Worm (Caenorhabditis elegans): ENCODE measurements around the gene ZK1240.9.

The ZK1240.9 gene

DNA sequence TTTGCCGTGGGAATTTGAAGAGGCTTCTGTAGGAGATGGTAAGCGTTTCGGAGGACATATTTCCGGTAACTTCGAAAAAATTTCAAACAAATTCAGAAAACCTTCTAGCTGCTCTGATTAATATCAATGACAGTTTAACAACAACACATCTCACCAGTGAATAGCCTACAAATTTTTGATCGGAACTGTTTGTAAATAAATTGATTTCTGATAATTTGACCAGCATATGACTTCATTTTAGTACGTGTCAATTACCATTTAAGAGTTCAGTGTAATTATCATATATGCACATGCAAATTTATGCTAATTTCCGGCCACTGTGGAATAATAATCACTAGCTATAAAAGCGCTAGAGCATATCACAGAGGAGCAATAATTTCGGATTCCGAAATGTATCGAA is 7.0 kb downstream of the ZK1240.9 start, which contains the start of gene ZK1240.11:
ZK1240.11 (plus strand) TSS at position 301 of the 400 bp plus-strand sequence.
- TF ChIP-seq him-1 (tag; optimal IDR thresholded peaks at IDR 0.05), result no peak
- no peak for TF ChIP-seq F37B4.10 (GFP tag; IDR thresholded peaks at IDR 0.05)
- TF ChIP-seq ztf-3 (GFP tag; optimal IDR thresholded peaks at IDR 0.05), result no peak
- no peak for TF ChIP-seq nhr-120 (GFP tag; IDR thresholded peaks at IDR 0.05)
- TF ChIP-seq lin-40 (tag; optimal IDR thresholded peaks at IDR 0.05), result no peak
- TF ChIP-seq rcor-1 (GFP tag; IDR thresholded peaks at IDR 0.05), result no peak
- no peak for TF ChIP-seq Y95B8A.8 (GFP tag; IDR thresholded peaks at IDR 0.05)
- TF ChIP-seq cebp-1 (GFP tag; IDR thresholded peaks at IDR 0.05), result no peak
- no peak for TF ChIP-seq cebp-1 (tag; optimal IDR thresholded peaks at IDR 0.05)

- TF ChIP-seq atf-7 (tag; optimal IDR thresholded peaks at IDR 0.05) (no peak), F33H1.4 (GFP tag; IDR thresholded peaks at IDR 0.05) (no peak), K12H6.12 (tag; optimal IDR thresholded peaks at IDR 0.05) (no peak), mcd-1 (GFP tag; IDR thresholded peaks at IDR 0.05) (no peak), ztf-18 (tag; optimal IDR thresholded peaks at IDR 0.05) (no peak)
Measured at ce11 chrII:2328963-2329442, 11.0 kb downstream of the ZK1240.9 start, which contains the start of the genes ZK1240.8 and ZK1240.1. Gene ZK1240.8 (minus strand): TSS chrII:2329063. Gene ZK1240.1 (plus strand): TSS chrII:2329392.

DNA sequence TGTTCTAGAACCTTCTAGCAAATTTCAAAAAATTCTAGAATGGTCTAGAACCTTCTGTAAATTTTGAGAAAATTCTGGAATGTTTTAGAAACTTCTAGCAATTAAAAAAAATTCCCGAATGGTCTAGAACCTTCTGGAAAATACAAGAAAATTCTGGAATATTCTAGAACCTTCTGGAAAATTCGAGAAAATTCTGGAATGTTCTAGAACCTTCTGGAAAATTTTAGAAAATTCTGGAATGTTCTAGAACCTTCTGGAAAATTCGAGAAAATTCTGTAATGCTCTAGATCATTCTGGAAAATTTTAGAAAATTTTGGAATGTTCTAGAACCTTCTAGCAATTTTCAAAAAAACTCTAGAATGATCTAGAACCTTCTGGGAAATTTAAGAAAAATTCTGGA is 12.5 kb downstream of the ZK1240.9 start:
- TF ChIP-seq pbrm-1 (GFP tag; IDR thresholded peaks at IDR 0.05) (no peak), lin-40 (tag; optimal IDR thresholded peaks at IDR 0.05) (no peak), dox-1 (GFP tag; IDR thresholded peaks at IDR 0.05) (peak; percentile 80), lsl-1 (GFP tag; optimal IDR thresholded peaks at IDR 0.05) (peak; percentile 16), D2030.7 (GFP tag; IDR thresholded peaks at IDR 0.05) (0 out of 2 replicates have a peak, but pooled peaks have one; percentile 35), ceh-40 (GFP tag; IDR thresholded peaks at IDR 0.05) (0 out of 2 replicates have a peak, but pooled peaks have one; percentile 67), lir-1 (GFP tag; conservative IDR thresholded peaks at IDR 0.05) (no peak), ztf-28 (GFP tag; IDR thresholded peaks at IDR 0.05) (no peak), madf-6 (GFP tag; IDR thresholded peaks at IDR 0.05) (peak; percentile 31; the same call in 1 of the 2 replicates), nhr-179 (tag; optimal IDR thresholded peaks at IDR 0.05) (no peak), attf-3 (GFP tag; conservative IDR thresholded peaks at IDR 0.05) (no peak), ekl-4 (GFP tag; IDR thresholded peaks at IDR 0.05) (peak; percentile 19; the same call in 1 of the 2 replicates), rpc-1 (optimal IDR thresholded peaks at IDR 0.05) (peak; percentile 40), rpc-1 (tag; optimal IDR thresholded peaks at IDR 0.05) (no peak), hsf-1 (GFP tag; IDR thresholded peaks at IDR 0.05) (peak; percentile 97), gei-17 (GFP tag; optimal IDR thresholded peaks at IDR 0.05) (peak; percentile 12)

DNA sequence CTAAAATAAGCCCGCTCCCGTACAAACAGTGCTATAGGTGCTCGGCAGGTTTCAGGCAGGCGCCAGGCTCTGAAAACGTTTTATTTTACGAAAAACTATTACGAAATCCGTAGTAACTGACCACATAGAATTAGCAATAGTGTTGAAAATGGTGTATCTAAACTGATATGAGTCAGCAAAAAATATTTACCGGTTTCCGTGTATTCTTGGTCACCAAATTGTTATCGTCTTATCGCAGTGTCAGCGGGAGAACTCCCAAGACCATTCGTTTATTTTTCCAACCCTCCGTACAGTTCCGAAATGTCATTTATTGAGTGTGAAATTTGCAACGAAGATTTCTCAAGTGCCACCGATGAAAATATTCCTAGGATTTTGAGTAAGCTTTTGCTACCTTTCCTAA is 14.2 kb downstream of the ZK1240.9 start, which contains the start of gene F43C11.8:
F43C11.8 (plus strand) TSS at position 301 of the 400 bp plus-strand sequence.
- no peak for TF ChIP-seq K12H6.12 (tag; optimal IDR thresholded peaks at IDR 0.05)
- peak; percentile 6 for TF ChIP-seq nhr-80 (tag; optimal IDR thresholded peaks at IDR 0.05)

DNA sequence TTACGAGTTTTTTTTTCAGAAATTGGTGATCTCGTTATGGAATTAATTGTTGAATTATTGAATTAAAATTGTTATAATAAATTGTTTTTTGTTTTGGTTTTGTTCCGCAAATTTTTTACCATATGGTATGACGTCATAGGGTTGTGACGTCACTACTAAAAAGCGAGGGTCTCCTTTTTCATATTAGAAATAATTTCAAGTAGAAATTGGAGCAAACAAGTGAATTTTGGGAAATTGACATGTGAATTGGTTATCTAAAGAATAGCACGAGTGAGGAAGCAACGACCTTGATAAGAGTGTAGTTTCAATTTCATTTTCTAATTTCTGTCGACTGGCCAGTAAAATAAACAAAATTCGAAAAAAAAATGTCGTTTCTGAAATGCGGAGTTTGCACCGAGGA is 17.6 kb downstream of the ZK1240.9 start, which contains the start of gene F43C11.7:
F43C11.7 (plus strand) TSS at position 326 of the 400 bp plus-strand sequence.
- TF ChIP-seq ccch-3 (GFP tag; optimal IDR thresholded peaks at IDR 0.05) (no peak), cebp-1 (GFP tag; IDR thresholded peaks at IDR 0.05) (no peak), cebp-1 (tag; optimal IDR thresholded peaks at IDR 0.05) (peak; percentile 27), atf-7 (tag; optimal IDR thresholded peaks at IDR 0.05) (peak; percentile 87), Y53G8AR.9 (GFP tag; conservative IDR thresholded peaks at IDR 0.05) (no peak), pha-4 (tag; optimal IDR thresholded peaks at IDR 0.05) (no peak), ztf-22 (GFP tag; optimal IDR thresholded peaks at IDR 0.05) (no peak), nhr-80 (tag; optimal IDR thresholded peaks at IDR 0.05) (peak; percentile 84), sptf-2 (GFP tag; optimal IDR thresholded peaks at IDR 0.05) (no peak), repo-1 (tag; optimal IDR thresholded peaks at IDR 0.05) (no peak), unc-62 (GFP tag; optimal IDR thresholded peaks at IDR 0.05) (peak; percentile 37), snpc-1.1 (tag; optimal IDR thresholded peaks at IDR 0.05; ENCODE audit: insufficient read depth) (no peak), nhr-179 (tag; optimal IDR thresholded peaks at IDR 0.05) (no peak), F37B4.10 (GFP tag; IDR thresholded peaks at IDR 0.05) (no peak)

All from whole organism, young adult.